Worm (Caenorhabditis elegans) whole organism, L3 larva: Measurements from ENCODE around the gene ltd-1.

Experiments used
- R02D3.7 ChIP-seq: fragments of 150-350 bp; optimal IDR thresholded peaks from 2 replicates; lab custom pipeline; 2014; ENCODE audit warnings: missing biosample characterization, missing genetic modification characterization
- aly-2 ChIP-seq: fragments of 150-350 bp; optimal IDR thresholded peaks from 2 replicates; lab custom pipeline; 2014; ENCODE audit warnings: missing biosample characterization, missing genetic modification characterization
- ama-1 ChIP-seq: fragments of 150-350 bp; optimal IDR thresholded peaks from 2 replicates; lab custom pipeline; 2018
- ceh-16 ChIP-seq: sonication (generic microtip); optimal IDR thresholded peaks from 2 replicates; lab custom pipeline; 2017; ENCODE audit warnings: missing biosample characterization, missing genetic modification characterization
- ceh-28 ChIP-seq: fragments of 150-350 bp; optimal IDR thresholded peaks from 2 replicates; lab custom pipeline; 2014; ENCODE audit warnings: missing biosample characterization, missing genetic modification reagents, missing genetic modification characterization
- ceh-82 ChIP-seq: fragments of 150-350 bp; optimal IDR thresholded peaks from 2 replicates; lab custom pipeline; 2014; ENCODE audit warnings: missing biosample characterization, missing genetic modification characterization
- ceh-9 ChIP-seq: sonication (generic microtip); optimal IDR thresholded peaks from 2 replicates; lab custom pipeline; 2018; ENCODE audit warnings: missing biosample characterization, missing genetic modification characterization
- daf-12 ChIP-seq: fragments of 150-350 bp; optimal IDR thresholded peaks from 2 replicates; lab custom pipeline; 2014; ENCODE audit warnings: missing biosample characterization, missing genetic modification reagents, missing genetic modification characterization
- egl-27 ChIP-seq: sonication (generic microtip); optimal IDR thresholded peaks from 4 replicates; lab custom pipeline; 2017; ENCODE audit warnings: missing biosample characterization, missing genetic modification reagents, missing genetic modification characterization
- egl-5 ChIP-seq: fragments of 150-350 bp; optimal IDR thresholded peaks from 2 replicates; lab custom pipeline; 2017; ENCODE audit warnings: missing biosample characterization, missing genetic modification reagents, missing genetic modification characterization, inconsistent platforms
- elt-1 ChIP-seq: fragments of 150-350 bp; optimal IDR thresholded peaks from 2 replicates; lab custom pipeline; 2014; ENCODE audit warnings: missing biosample characterization, missing genetic modification characterization
- elt-2 ChIP-seq: sonication (generic microtip); optimal IDR thresholded peaks from 2 replicates; lab custom pipeline; 2016; ENCODE audit warnings: missing genetic modification reagents, mild to moderate bottlenecking, missing genetic modification characterization, missing compliant biosample characterization
- elt-3 ChIP-seq, 3 experiments: fragments of 150-350 bp in 1 of 3; sonication (generic microtip) in 2 of 3; optimal IDR thresholded peaks; 2 replicates in 2 of 3; 4 replicates in 1 of 3; lab custom pipeline; 2014 to 2017; ENCODE audit warnings: missing biosample characterization in 3 of 3, missing genetic modification characterization in 3 of 3
- eor-1 ChIP-seq, 2 experiments: fragments of 150-350 bp; optimal IDR thresholded peaks; 2 replicates each; lab custom pipeline; 2014 to 2018; ENCODE audit warnings: missing biosample characterization in 2 of 2, missing genetic modification characterization in 2 of 2
- fkh-10 ChIP-seq: sonication (generic microtip); optimal IDR thresholded peaks from 2 replicates; lab custom pipeline; 2017; ENCODE audit warnings: missing biosample characterization, missing genetic modification reagents, missing genetic modification characterization
- fkh-2 ChIP-seq: fragments of 150-350 bp; optimal IDR thresholded peaks from 2 replicates; lab custom pipeline; 2014; ENCODE audit warnings: missing biosample characterization, missing genetic modification reagents, missing genetic modification characterization
- fos-1 ChIP-seq: fragments of 150-350 bp; optimal IDR thresholded peaks from 2 replicates; lab custom pipeline; 2014; ENCODE audit warnings: missing biosample characterization, missing genetic modification characterization
- hmg-11 ChIP-seq: sonication (generic microtip); optimal IDR thresholded peaks from 2 replicates; lab custom pipeline; 2016; ENCODE audit warnings: missing genetic modification characterization, missing compliant biosample characterization
- lin-15B ChIP-seq: fragments of 150-350 bp; optimal IDR thresholded peaks from 2 replicates; lab custom pipeline; 2014; ENCODE audit warnings: missing biosample characterization, missing genetic modification characterization
- lin-39 ChIP-seq: fragments of 150-350 bp; optimal IDR thresholded peaks from 2 replicates; lab custom pipeline; 2018; ENCODE audit warnings: missing biosample characterization, missing genetic modification reagents, missing genetic modification characterization
- lsy-12 ChIP-seq: sonication (generic microtip); optimal IDR thresholded peaks from 2 replicates; lab custom pipeline; 2016; ENCODE audit warnings: mild to moderate bottlenecking, missing genetic modification characterization, missing compliant biosample characterization
- mdl-1 ChIP-seq: fragments of 150-350 bp; optimal IDR thresholded peaks from 2 replicates; lab custom pipeline; 2014; ENCODE audit warnings: missing biosample characterization, missing genetic modification characterization
- mml-1 ChIP-seq: fragments of 150-350 bp; sonication (generic microtip); optimal IDR thresholded peaks from 3 replicates; lab custom pipeline; 2014; ENCODE audit warnings: missing biosample characterization, missing genetic modification characterization
- nfya-1 ChIP-seq: sonication (generic microtip); optimal IDR thresholded peaks from 2 replicates; lab custom pipeline; 2017; ENCODE audit warnings: missing genetic modification characterization, mild to moderate bottlenecking, missing compliant biosample characterization, antibody characterized with exemption, moderate library complexity; ENCODE audit not compliant: insufficient read depth
- nhr-11 ChIP-seq: fragments of 150-350 bp; optimal IDR thresholded peaks from 2 replicates; lab custom pipeline; 2014; ENCODE audit warnings: missing biosample characterization, missing genetic modification characterization
- nhr-12 ChIP-seq: fragments of 150-350 bp; optimal IDR thresholded peaks from 2 replicates; lab custom pipeline; 2014; ENCODE audit warnings: missing biosample characterization, missing genetic modification characterization
- nhr-23 ChIP-seq: fragments of 150-350 bp; optimal IDR thresholded peaks from 2 replicates; lab custom pipeline; 2014; ENCODE audit warnings: missing biosample characterization, missing genetic modification reagents, missing genetic modification characterization
- nhr-237 ChIP-seq: fragments of 150-350 bp; optimal IDR thresholded peaks from 2 replicates; lab custom pipeline; 2014; ENCODE audit warnings: missing biosample characterization, missing genetic modification characterization
- nhr-25 ChIP-seq: sonication (generic microtip); optimal IDR thresholded peaks from 2 replicates; lab custom pipeline; 2017; ENCODE audit warnings: missing biosample characterization, missing genetic modification characterization
- nhr-28 ChIP-seq: fragments of 150-350 bp; optimal IDR thresholded peaks from 2 replicates; lab custom pipeline; 2014; ENCODE audit warnings: missing biosample characterization, missing genetic modification characterization
- nhr-67 ChIP-seq: fragments of 150-350 bp; optimal IDR thresholded peaks from 2 replicates; lab custom pipeline; 2014; ENCODE audit warnings: missing biosample characterization, missing genetic modification characterization
- nhr-76 ChIP-seq: fragments of 150-350 bp; sonication (generic microtip); optimal IDR thresholded peaks from 5 replicates; lab custom pipeline; 2014; ENCODE audit warnings: missing biosample characterization, missing genetic modification characterization
- nhr-77 ChIP-seq: fragments of 150-350 bp; optimal IDR thresholded peaks from 2 replicates; lab custom pipeline; 2014; ENCODE audit warnings: missing biosample characterization, missing genetic modification characterization
- pha-4 ChIP-seq: fragments of 150-350 bp; optimal IDR thresholded peaks from 2 replicates; lab custom pipeline; 2014; ENCODE audit warnings: missing biosample characterization, missing genetic modification reagents, missing genetic modification characterization
- pqm-1 ChIP-seq: fragments of 150-350 bp; optimal IDR thresholded peaks from 2 replicates; lab custom pipeline; 2017; ENCODE audit warnings: missing biosample characterization, missing genetic modification characterization, inconsistent platforms
- sea-2 ChIP-seq: fragments of 150-350 bp; sonication (generic microtip); optimal IDR thresholded peaks from 4 replicates; lab custom pipeline; 2014; ENCODE audit warnings: missing biosample characterization, missing genetic modification reagents, missing genetic modification characterization
- skn-1 ChIP-seq: fragments of 150-350 bp; optimal IDR thresholded peaks from 2 replicates; lab custom pipeline; 2014; ENCODE audit warnings: missing biosample characterization, missing genetic modification characterization
- snpc-4 ChIP-seq: fragments of 150-350 bp; optimal IDR thresholded peaks from 2 replicates; lab custom pipeline; 2014; ENCODE audit warnings: missing biosample characterization, missing genetic modification characterization
- tbx-2 ChIP-seq: sonication (generic microtip); optimal IDR thresholded peaks from 2 replicates; lab custom pipeline; 2016; ENCODE audit warnings: mild to moderate bottlenecking, missing genetic modification characterization, missing compliant biosample characterization
- unc-62 ChIP-seq: fragments of 150-350 bp; sonication (generic microtip); optimal IDR thresholded peaks from 4 replicates; lab custom pipeline; 2014; ENCODE audit warnings: missing biosample characterization, missing genetic modification reagents, missing genetic modification characterization
- zag-1 ChIP-seq: fragments of 150-350 bp; optimal IDR thresholded peaks from 2 replicates; lab custom pipeline; 2014; ENCODE audit warnings: missing biosample characterization, missing genetic modification characterization
- ztf-11 ChIP-seq: fragments of 150-350 bp; optimal IDR thresholded peaks from 2 replicates; lab custom pipeline; 2014; ENCODE audit warnings: missing biosample characterization, missing genetic modification characterization
- ztf-4 ChIP-seq: fragments of 150-350 bp; optimal IDR thresholded peaks from 2 replicates; lab custom pipeline; 2014; ENCODE audit warnings: missing biosample characterization, missing genetic modification characterization

ltd-1 gene

ce11 chrII:8129495-8130010 is 37.0 kb upstream of the ltd-1 start, which contains the start of gene ulp-4:
Gene ulp-4 (plus strand): TSS chrII:8129960.
- TF ChIP-seq pqm-1 (tag; lab: Kevin White, UChicago) (no peak), nhr-12 (no peak), skn-1 (tag; lab: Kevin White, UChicago) (no peak), eor-1 (tag; optimal IDR thresholded peaks at IDR 0.05; lab: Kevin White, UChicago) (no peak), R02D3.7 (tag; lab: Kevin White, UChicago) (no peak), egl-5 (tag; lab: Kevin White, UChicago) (no peak), ztf-11 (tag; lab: Kevin White, UChicago) (no peak), ceh-16 (no peak), nhr-25 (tag; lab: Kevin White, UChicago) (peak; percentile 72), daf-12 (tag; lab: Kevin White, UChicago) (no peak), nhr-23 (tag; lab: Kevin White, UChicago) (no peak), snpc-4 (tag; lab: Kevin White, UChicago) (no peak), ceh-82 (tag; lab: Kevin White, UChicago) (no peak), fkh-2 (tag; lab: Kevin White, UChicago) (no peak), nfya-1 (tag; lab: Kevin White, UChicago) (peak; percentile 22), aly-2 (tag; lab: Kevin White, UChicago) (no peak), nhr-11 (tag; lab: Kevin White, UChicago) (no peak), elt-1 (tag; lab: Kevin White, UChicago) (peak; percentile 23), mdl-1 (tag; lab: Kevin White, UChicago) (no peak), ceh-9 (tag; lab: Kevin White, UChicago) (no peak), fkh-10 (GFP tag; lab: Kevin White, UChicago) (no peak), sea-2 (no peak), lin-15B (tag; lab: Kevin White, UChicago) (no peak), ama-1 (lab: Kevin White, UChicago) (peak; percentile 34), hmg-11 (tag; lab: Kevin White, UChicago) (no peak), fos-1 (tag; lab: Kevin White, UChicago) (no peak), elt-3 (tag; optimal IDR thresholded peaks at IDR 0.05; lab: Kevin White, UChicago) (no peak), tbx-2 (tag; lab: Kevin White, UChicago) (no peak), nhr-77 (tag; lab: Kevin White, UChicago) (no peak), lsy-12 (tag; lab: Kevin White, UChicago) (no peak), ceh-28 (tag; lab: Kevin White, UChicago) (no peak)

ce11 chrII:8129040-8129387 is 36.5 kb upstream of the ltd-1 start:
- TF ChIP-seq nhr-23 (tag; lab: Kevin White, UChicago): no peak
- TF ChIP-seq ztf-4: no peak
- no peak for TF ChIP-seq unc-62 (GFP tag; lab: Kevin White, UChicago)
- no peak for TF ChIP-seq lin-15B (tag; lab: Kevin White, UChicago)
- no peak for TF ChIP-seq ceh-28 (tag; lab: Kevin White, UChicago)

DNA sequence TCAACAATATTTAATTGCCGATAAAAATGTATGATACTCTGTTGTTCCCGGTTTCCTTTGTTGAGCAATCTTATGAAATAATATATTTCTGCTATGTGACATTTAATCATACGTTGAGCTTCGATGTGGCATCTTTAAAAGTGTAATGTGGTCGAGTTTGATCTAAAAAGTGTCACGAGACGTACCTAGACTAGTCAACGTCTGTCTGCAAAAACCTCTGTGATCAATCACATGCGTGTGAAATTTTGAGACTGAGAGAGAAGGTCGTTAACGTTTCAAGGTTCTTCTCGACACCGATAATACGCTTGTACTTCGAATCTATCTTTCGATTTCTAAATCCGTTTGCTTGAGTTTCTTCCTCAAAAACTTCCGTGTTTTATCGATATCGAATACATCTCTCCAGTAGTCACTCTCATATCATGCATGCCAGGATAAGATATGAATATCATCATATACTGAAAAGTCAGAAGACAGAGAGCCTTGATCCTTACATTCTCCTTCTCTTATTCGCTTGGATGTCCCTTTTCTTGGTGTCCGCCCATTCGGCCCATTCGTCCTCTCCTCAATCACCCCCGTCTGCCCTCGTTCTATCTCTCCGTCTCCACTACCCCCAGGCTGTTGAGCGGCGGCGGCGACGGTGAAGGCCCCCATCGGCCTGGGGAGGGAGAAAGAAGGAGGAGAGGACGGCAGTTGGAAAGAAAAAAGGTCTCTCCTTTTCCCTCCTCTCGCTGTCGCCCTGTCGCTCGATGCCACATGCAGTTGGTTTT is 35.9 kb upstream of the ltd-1 start:
- TF ChIP-seq zag-1 (tag; lab: Kevin White, UChicago) (no peak), pqm-1 (tag; lab: Kevin White, UChicago) (no peak), eor-1 (tag; optimal IDR thresholded peaks at IDR 0.05; lab: Kevin White, UChicago) (no peak), R02D3.7 (tag; lab: Kevin White, UChicago) (no peak), snpc-4 (tag; lab: Kevin White, UChicago) (no peak), nhr-11 (tag; lab: Kevin White, UChicago) (no peak), mml-1 (tag; lab: Kevin White, UChicago) (no peak), nhr-67 (tag; lab: Kevin White, UChicago) (no peak), unc-62 (GFP tag; lab: Kevin White, UChicago) (peak; percentile 42), pha-4 (tag; lab: Kevin White, UChicago) (peak; percentile 69), aly-2 (tag; lab: Kevin White, UChicago) (no peak), egl-27 (tag; lab: Kevin White, UChicago) (no peak), nhr-77 (tag; lab: Kevin White, UChicago) (no peak), nhr-237 (tag; lab: Kevin White, UChicago) (no peak), daf-12 (tag; lab: Kevin White, UChicago) (no peak), ceh-28 (tag; lab: Kevin White, UChicago) (peak; percentile 44), nhr-28 (no peak), ceh-82 (tag; lab: Kevin White, UChicago) (no peak), ztf-11 (tag; lab: Kevin White, UChicago) (no peak), nhr-76 (no peak), tbx-2 (tag; lab: Kevin White, UChicago) (peak; percentile 0), fkh-2 (tag; lab: Kevin White, UChicago) (no peak), elt-1 (tag; lab: Kevin White, UChicago) (peak; percentile 55), lsy-12 (tag; lab: Kevin White, UChicago) (no peak), mdl-1 (tag; lab: Kevin White, UChicago) (no peak), nfya-1 (tag; lab: Kevin White, UChicago) (peak; percentile 85), lin-15B (tag; lab: Kevin White, UChicago) (no peak), egl-5 (tag; lab: Kevin White, UChicago) (no peak), ceh-9 (tag; lab: Kevin White, UChicago) (no peak), lin-39 (tag; lab: Kevin White, UChicago) (peak; percentile 79), sea-2 (no peak), ceh-16 (no peak), fkh-10 (GFP tag; lab: Kevin White, UChicago) (no peak), elt-3 (tag; optimal IDR thresholded peaks at IDR 0.05; lab: Kevin White, UChicago) (peak in 1 of 3 experiments; percentile 52), elt-2 (tag; lab: Kevin White, UChicago) (peak; percentile 35), nhr-23 (tag; lab: Kevin White, UChicago) (peak; percentile 49), nhr-25 (tag; lab: Kevin White, UChicago) (peak; percentile 94), ztf-4 (peak; percentile 50)
